Fruit fly (Drosophila melanogaster) whole organism, embryonic: ENCODE measurements around the gene CG32170.

Experiments
- Antp ChIP-seq: fragments of 200-800 bp; sonication (Bioruptor generic); optimal IDR thresholded peaks from 3 replicates; lab custom pipeline; 2016; ENCODE audit warnings: missing biosample characterization, missing genetic modification characterization
- Atf3 ChIP-seq: fragments of 200-800 bp; sonication (Bioruptor generic); optimal IDR thresholded peaks from 3 replicates; lab custom pipeline; 2016; ENCODE audit warnings: missing biosample characterization, missing genetic modification characterization
- CG10321 ChIP-seq: fragments of 200-800 bp; sonication (Bioruptor generic); IDR thresholded peaks from 2 replicates; pipeline ENCODE4 v1.3.6; 2022; ENCODE audit warnings: missing biosample characterization, missing genetic modification characterization
- CG10565 ChIP-seq: fragments of 200-800 bp; sonication (Bioruptor generic); optimal IDR thresholded peaks from 3 replicates; lab custom pipeline; 2016; ENCODE audit warnings: missing biosample characterization, mild to moderate bottlenecking, missing genetic modification characterization
- CG12071 ChIP-seq: fragments of 200-800 bp; sonication (Bioruptor generic); optimal IDR thresholded peaks from 3 replicates; lab custom pipeline; 2018; ENCODE audit warnings: missing biosample characterization, mild to moderate bottlenecking, missing genetic modification characterization
- CG1233 ChIP-seq: fragments of 200-800 bp; sonication (Bioruptor generic); optimal IDR thresholded peaks from 4 replicates; lab custom pipeline; 2018; ENCODE audit warnings: missing biosample characterization, mild to moderate bottlenecking, missing genetic modification characterization
- CG12391 ChIP-seq: fragments of 200-800 bp; sonication (Bioruptor generic); optimal IDR thresholded peaks from 3 replicates; lab custom pipeline; 2018; ENCODE audit warnings: missing biosample characterization, mild to moderate bottlenecking, missing genetic modification characterization, moderate library complexity
- CG13123 ChIP-seq: fragments of 200-800 bp; sonication (Bioruptor generic); optimal IDR thresholded peaks from 2 replicates; lab custom pipeline; 2016; ENCODE audit warnings: missing biosample characterization, missing genetic modification characterization
- CG13775 ChIP-seq: fragments of 200-800 bp; sonication (Bioruptor generic); optimal IDR thresholded peaks from 3 replicates; lab custom pipeline; 2017; ENCODE audit warnings: missing biosample characterization, mild to moderate bottlenecking, missing genetic modification characterization
- CG14965 ChIP-seq: fragments of 200-800 bp; sonication (Bioruptor generic); optimal IDR thresholded peaks from 2 replicates; lab custom pipeline; 2016; ENCODE audit warnings: missing biosample characterization, missing genetic modification characterization, borderline replicate concordance
- CG16813 ChIP-seq: fragments of 200-800 bp; sonication (Bioruptor generic); IDR thresholded peaks from 3 replicates; pipeline ENCODE4 v1.3.6; 2022; ENCODE audit warnings: missing biosample characterization, missing genetic modification characterization; ENCODE audit not compliant: partially characterized antibody
- CG16815 ChIP-seq: fragments of 200-800 bp; sonication (Bioruptor generic); optimal IDR thresholded peaks from 3 replicates; lab custom pipeline; 2017; ENCODE audit warnings: missing biosample characterization, mild to moderate bottlenecking, missing genetic modification characterization
- CG17328 ChIP-seq: fragments of 200-800 bp; sonication (Bioruptor generic); IDR thresholded peaks from 2 replicates; pipeline ENCODE4 v1.3.6; 2022; ENCODE audit warnings: missing biosample characterization, missing genetic modification characterization
- CG17359 ChIP-seq: fragments of 200-800 bp; sonication (Bioruptor generic); optimal IDR thresholded peaks from 3 replicates; lab custom pipeline; 2018; ENCODE audit warnings: missing biosample characterization, mild to moderate bottlenecking, missing genetic modification characterization, moderate library complexity
- CG17361 ChIP-seq: fragments of 200-800 bp; sonication (Bioruptor generic); IDR thresholded peaks from 3 replicates; pipeline ENCODE4 v1.3.6; 2022; ENCODE audit warnings: missing biosample characterization, missing genetic modification characterization
- CG17802 ChIP-seq: fragments of 200-800 bp; sonication (Bioruptor generic); optimal IDR thresholded peaks from 2 replicates; lab custom pipeline; 2018; ENCODE audit warnings: missing biosample characterization, mild to moderate bottlenecking, missing genetic modification characterization, moderate library complexity
- CG17829 ChIP-seq: fragments of 200-800 bp; optimal IDR thresholded peaks from 2 replicates; lab custom pipeline; 2019; ENCODE audit warnings: missing biosample characterization, mild to moderate bottlenecking, missing genetic modification characterization, moderate library complexity
- CG1792 ChIP-seq: fragments of 200-800 bp; sonication (Bioruptor generic); optimal IDR thresholded peaks from 2 replicates; lab custom pipeline; 2016; ENCODE audit warnings: missing biosample characterization, missing genetic modification characterization
- CG2678 ChIP-seq: fragments of 200-800 bp; sonication (Bioruptor generic); optimal IDR thresholded peaks from 3 replicates; lab custom pipeline; 2019; ENCODE audit warnings: missing biosample characterization, mild to moderate bottlenecking, missing genetic modification characterization, moderate library complexity
- CG30431 ChIP-seq: fragments of 200-800 bp; sonication (Bioruptor generic); optimal IDR thresholded peaks from 2 replicates; lab custom pipeline; 2017; ENCODE audit warnings: missing biosample characterization, missing genetic modification characterization
- CG32767 ChIP-seq: fragments of 200-800 bp; sonication (Bioruptor generic); IDR thresholded peaks from 2 replicates; pipeline ENCODE4 v1.3.6; 2022; ENCODE audit warnings: missing biosample characterization, missing genetic modification characterization
- CG3995 ChIP-seq: fragments of 200-800 bp; sonication (Bioruptor generic); optimal IDR thresholded peaks from 3 replicates; lab custom pipeline; 2016; ENCODE audit warnings: missing biosample characterization, missing genetic modification characterization
- CG42726 ChIP-seq: fragments of 200-800 bp; sonication (Bioruptor generic); IDR thresholded peaks from 2 replicates; pipeline ENCODE4 v1.3.6; 2022; ENCODE audit warnings: missing biosample characterization, missing genetic modification characterization; ENCODE audit not compliant: partially characterized antibody
- CG4730 ChIP-seq: fragments of 200-800 bp; sonication (Bioruptor generic); IDR thresholded peaks from 2 replicates; pipeline ENCODE4 v1.3.6; 2022; ENCODE audit warnings: missing biosample characterization, missing genetic modification characterization
- CG5180 ChIP-seq: fragments of 200-800 bp; sonication (Bioruptor generic); optimal IDR thresholded peaks from 3 replicates; lab custom pipeline; 2017; ENCODE audit warnings: missing biosample characterization, missing genetic modification characterization, mild to moderate bottlenecking, moderate library complexity, missing genetic modification reagents
- CG8281 ChIP-seq: fragments of 200-800 bp; sonication (Bioruptor generic); optimal IDR thresholded peaks from 2 replicates; lab custom pipeline; 2018; ENCODE audit warnings: missing biosample characterization, mild to moderate bottlenecking, missing genetic modification characterization, moderate library complexity
- CG8478 ChIP-seq: fragments of >200 bp; optimal IDR thresholded peaks from 2 replicates; lab custom pipeline; 2018
- CHES-1-like ChIP-seq: fragments of 200-800 bp; sonication (Bioruptor generic); optimal IDR thresholded peaks from 2 replicates; lab custom pipeline; 2016; ENCODE audit warnings: missing biosample characterization, missing genetic modification characterization
- CoRest ChIP-seq: fragments of 200-800 bp; sonication (Bioruptor generic); optimal IDR thresholded peaks from 3 replicates; lab custom pipeline; 2018; ENCODE audit warnings: missing biosample characterization, mild to moderate bottlenecking, missing genetic modification characterization, moderate library complexity
- E2f2 ChIP-seq: fragments of 200-800 bp; sonication (Bioruptor generic); IDR thresholded peaks from 2 replicates; pipeline ENCODE4 v1.3.6; 2022; ENCODE audit warnings: missing biosample characterization, missing genetic modification characterization
- H2.0 ChIP-seq: fragments of 200-800 bp; sonication (Bioruptor generic); IDR thresholded peaks from 2 replicates; pipeline ENCODE4 v1.3.6; 2022; ENCODE audit warnings: missing biosample characterization, missing genetic modification characterization
- Hmx ChIP-seq: fragments of 200-800 bp; sonication (Bioruptor generic); optimal IDR thresholded peaks from 2 replicates; lab custom pipeline; 2016; ENCODE audit warnings: missing biosample characterization, missing genetic modification characterization
- MESR4 ChIP-seq: fragments of 200-800 bp; sonication (Bioruptor generic); optimal IDR thresholded peaks from 2 replicates; lab custom pipeline; 2018; ENCODE audit warnings: missing biosample characterization, mild to moderate bottlenecking, missing genetic modification characterization, moderate library complexity
- Mad ChIP-seq: fragments of 200-800 bp; sonication (Bioruptor generic); optimal IDR thresholded peaks from 2 replicates; lab custom pipeline; 2016; ENCODE audit warnings: missing biosample characterization, missing genetic modification characterization
- NC2α ChIP-seq: fragments of 200-800 bp; sonication (Bioruptor generic); optimal IDR thresholded peaks from 2 replicates; lab custom pipeline; 2016; ENCODE audit warnings: missing biosample characterization, missing genetic modification characterization
- Nf-YB ChIP-seq: fragments of 200-800 bp; sonication (Bioruptor generic); optimal IDR thresholded peaks from 3 replicates; lab custom pipeline; 2019; ENCODE audit warnings: missing biosample characterization, mild to moderate bottlenecking, missing genetic modification characterization, moderate library complexity
- Ptx1 ChIP-seq: fragments of 200-800 bp; sonication (Bioruptor generic); IDR thresholded peaks from 2 replicates; pipeline ENCODE4 v1.3.6; 2022; ENCODE audit warnings: missing biosample characterization, missing genetic modification characterization
- Rfx ChIP-seq: fragments of 200-800 bp; sonication (Bioruptor generic); IDR thresholded peaks from 2 replicates; pipeline ENCODE4 v1.3.6; 2022; ENCODE audit warnings: missing biosample characterization, missing genetic modification characterization
- bcd ChIP-seq: fragments of 200-800 bp; sonication (Bioruptor generic); optimal IDR thresholded peaks from 2 replicates; lab custom pipeline; 2017; ENCODE audit warnings: missing biosample characterization, mild to moderate bottlenecking, missing genetic modification characterization
- br ChIP-seq: fragments of >200 bp; optimal IDR thresholded peaks from 2 replicates; lab custom pipeline; 2017
- dati ChIP-seq: fragments of 200-800 bp; sonication (Bioruptor generic); IDR thresholded peaks from 2 replicates; pipeline ENCODE4 v1.3.6; 2022; ENCODE audit warnings: missing biosample characterization, missing genetic modification characterization
- her ChIP-seq: fragments of 200-800 bp; sonication (Bioruptor generic); optimal IDR thresholded peaks from 2 replicates; lab custom pipeline; 2016; ENCODE audit warnings: missing biosample characterization, missing genetic modification characterization
- kay ChIP-seq: fragments of 200-800 bp; sonication (Bioruptor generic); optimal IDR thresholded peaks from 2 replicates; lab custom pipeline; 2016; ENCODE audit warnings: missing biosample characterization, missing genetic modification characterization
- kni ChIP-seq: fragments of 200-800 bp; sonication (Bioruptor generic); optimal IDR thresholded peaks from 3 replicates; lab custom pipeline; 2017; ENCODE audit warnings: mild to moderate bottlenecking, missing biosample characterization, missing genetic modification reagents, missing genetic modification characterization
- lbe ChIP-seq: fragments of 200-800 bp; sonication (Bioruptor generic); optimal IDR thresholded peaks from 2 replicates; lab custom pipeline; 2016; ENCODE audit warnings: missing biosample characterization, mild to moderate bottlenecking, missing genetic modification characterization
- nerfin-2 ChIP-seq: fragments of 200-800 bp; sonication (Bioruptor generic); IDR thresholded peaks from 2 replicates; pipeline ENCODE4 v1.3.6; 2022; ENCODE audit warnings: missing biosample characterization, missing genetic modification characterization; ENCODE audit not compliant: partially characterized antibody
- oc ChIP-seq: fragments of 200-800 bp; sonication (Bioruptor generic); optimal IDR thresholded peaks from 2 replicates; lab custom pipeline; 2018; ENCODE audit warnings: missing biosample characterization, mild to moderate bottlenecking, missing genetic modification characterization, moderate library complexity
- ranshi ChIP-seq: fragments of 200-800 bp; sonication (Bioruptor generic); IDR thresholded peaks from 2 replicates; pipeline ENCODE4 v1.3.6; 2022; ENCODE audit warnings: missing biosample characterization, missing genetic modification characterization
- sna ChIP-seq: fragments of 200-800 bp; sonication (Bioruptor generic); IDR thresholded peaks from 2 replicates; pipeline ENCODE4 v1.3.6; 2022; ENCODE audit warnings: missing biosample characterization, missing genetic modification characterization; ENCODE audit not compliant: partially characterized antibody
- tx ChIP-seq: fragments of 200-800 bp; sonication (Bioruptor generic); optimal IDR thresholded peaks from 2 replicates; lab custom pipeline; 2016; ENCODE audit warnings: missing biosample characterization, missing genetic modification characterization
- vvl ChIP-seq: fragments of 200-800 bp; sonication (Bioruptor generic); IDR thresholded peaks from 2 replicates; pipeline ENCODE4 v1.3.6; 2022; ENCODE audit warnings: missing biosample characterization, missing genetic modification characterization

Gene CG32170

DNA sequence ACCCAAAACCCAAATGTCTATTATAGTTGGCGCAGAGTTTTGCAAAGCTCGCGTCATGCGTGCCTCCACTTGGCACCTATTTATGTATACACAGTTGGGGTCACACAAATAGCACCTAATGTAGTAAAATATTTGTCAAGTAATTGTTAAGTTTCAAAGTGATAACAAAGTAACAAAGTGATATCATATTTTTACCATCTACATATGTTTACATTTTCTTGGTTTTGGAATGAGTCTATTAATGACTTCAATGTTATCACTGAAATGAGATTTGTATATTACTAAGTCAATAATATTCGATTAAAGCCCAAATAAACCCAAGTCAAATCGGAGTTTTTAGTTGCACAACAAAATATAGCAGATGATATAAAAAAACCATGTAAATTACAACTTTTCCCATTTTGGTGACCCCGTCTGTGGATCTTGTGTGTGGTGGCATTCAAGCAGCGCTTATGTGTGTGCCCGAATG lies 4.6 kb upstream of the CG32170 start (continued):
- TF ChIP-seq bcd (GFP tag; lab: Kevin White, UChicago) (peak; percentile 65), CG16815 (GFP tag; lab: Kevin White, UChicago) (peak; percentile 41), Ptx1 (GFP tag; lab: Robert Waterston, UW) (peak; percentile 74), ranshi (peak; percentile 53; the same call in 1 of the 2 replicates), CG2678 (peak; percentile 91), NC2α (GFP tag; lab: Kevin White, UChicago) (no peak), CG13123 (GFP tag; lab: Kevin White, UChicago) (no peak), CG12391 (tag; lab: Kevin White, UChicago) (peak; percentile 76), vvl (GFP tag; lab: Robert Waterston, UW) (peak; percentile 42; the same call in 1 of the 2 replicates), br (lab: Kevin White, UChicago) (no peak), CG17361 (GFP tag; lab: Robert Waterston, UW) (peak; percentile 76), MESR4 (GFP tag; lab: Kevin White, UChicago) (no peak), nerfin-2 (GFP tag; lab: Robert Waterston, UW) (no peak), CG13775 (GFP tag; lab: Kevin White, UChicago) (peak; percentile 57), CG5180 (GFP tag; lab: Kevin White, UChicago) (peak; percentile 84), CG32767 (GFP tag; lab: Robert Waterston, UW) (no peak), CG10321 (GFP tag; lab: Robert Waterston, UW) (no peak), oc (tag; lab: Kevin White, UChicago) (no peak), sna (GFP tag; lab: Robert Waterston, UW) (no peak), Hmx (GFP tag; lab: Kevin White, UChicago) (no peak), Nf-YB (peak; percentile 59), CG8478 (no peak), CG1792 (GFP tag; lab: Kevin White, UChicago) (peak; percentile 32), CG17829 (tag; lab: Kevin White, UChicago) (peak; percentile 46), CG10565 (GFP tag; lab: Kevin White, UChicago) (no peak), CG30431 (GFP tag; lab: Kevin White, UChicago) (no peak), CG14965 (no peak), CG17359 (tag; lab: Kevin White, UChicago) (peak; percentile 69), kay (no peak), Atf3 (GFP tag; lab: Kevin White, UChicago) (peak; percentile 38), CG3995 (peak; percentile 41), Rfx (GFP tag; lab: Robert Waterston, UW) (peak; percentile 54), CG42726 (GFP tag; lab: Robert Waterston, UW) (no peak), CG1233 (peak; percentile 72), tx (peak; percentile 46), Antp (GFP tag; lab: Kevin White, UChicago) (peak; percentile 57), CHES-1-like (peak; percentile 22), CG17328 (0 out of 2 replicates have a peak, but pooled peaks have one; percentile 24), CG17802 (tag; lab: Kevin White, UChicago) (no peak), lbe (GFP tag; lab: Kevin White, UChicago) (no peak), CoRest (peak; percentile 82), CG16813 (GFP tag; lab: Robert Waterston, UW) (no peak), her (GFP tag; lab: Kevin White, UChicago) (peak; percentile 17), CG4730 (0 out of 2 replicates have a peak, but pooled peaks have one; percentile 23), Mad (GFP tag; lab: Kevin White, UChicago) (peak; percentile 34), CG12071 (GFP tag; lab: Kevin White, UChicago) (peak; percentile 77), H2.0 (GFP tag; lab: Robert Waterston, UW) (no peak), CG8281 (tag; lab: Kevin White, UChicago) (peak; percentile 61), kni (GFP tag; lab: Kevin White, UChicago) (no peak), dati (GFP tag; lab: Robert Waterston, UW) (no peak), E2f2 (GFP tag; lab: Robert Waterston, UW) (0 out of 2 replicates have a peak, but pooled peaks have one; percentile 39)
